Worm (Caenorhabditis elegans) whole organism, mixed stage, embryonic: Measurements from ENCODE around the gene C16D9.5.

Experiments
- bed-3 ChIP-seq: fragments of 200-800 bp; sonication (Bioruptor generic); optimal IDR thresholded peaks from 3 replicates; lab custom pipeline; 2018; ENCODE audit warnings: mild to moderate bottlenecking, missing genetic modification characterization, moderate library complexity, missing compliant biosample characterization
- blmp-1 ChIP-seq: fragments of 150-350 bp; optimal IDR thresholded peaks from 2 replicates; lab custom pipeline; 2014; ENCODE audit warnings: missing biosample characterization, missing genetic modification characterization
- ceh-39 ChIP-seq: fragments of 150-350 bp; optimal IDR thresholded peaks from 2 replicates; lab custom pipeline; 2014; ENCODE audit warnings: missing biosample characterization, missing genetic modification characterization
- ceh-43 ChIP-seq: fragments of 200-800 bp; sonication (Bioruptor generic); optimal IDR thresholded peaks from 2 replicates; lab custom pipeline; 2018; ENCODE audit warnings: mild to moderate bottlenecking, missing genetic modification characterization, moderate library complexity, missing compliant biosample characterization
- ceh-83 ChIP-seq: fragments of 200-800 bp; sonication (Bioruptor generic); optimal IDR thresholded peaks from 2 replicates; lab custom pipeline; 2018; ENCODE audit warnings: mild to moderate bottlenecking, missing genetic modification characterization, missing compliant biosample characterization
- ces-1 ChIP-seq: fragments of 150-350 bp; optimal IDR thresholded peaks from 2 replicates; lab custom pipeline; 2014; ENCODE audit warnings: missing biosample characterization, missing genetic modification reagents, missing genetic modification characterization
- cnd-1 ChIP-seq: fragments of 200-800 bp; sonication (Bioruptor generic); optimal IDR thresholded peaks from 2 replicates; lab custom pipeline; 2018; ENCODE audit warnings: mild to moderate bottlenecking, missing genetic modification characterization, missing compliant biosample characterization
- drap-1 ChIP-seq: fragments of 200-800 bp; sonication (Bioruptor generic); optimal IDR thresholded peaks from 3 replicates; lab custom pipeline; 2018; ENCODE audit warnings: mild to moderate bottlenecking, missing genetic modification characterization, missing compliant biosample characterization
- elt-1 ChIP-seq: sonication (generic microtip); optimal IDR thresholded peaks from 2 replicates; lab custom pipeline; 2017; ENCODE audit warnings: missing genetic modification characterization, mild to moderate bottlenecking, missing compliant biosample characterization, antibody characterized with exemption, moderate library complexity, borderline replicate concordance; ENCODE audit not compliant: insufficient read depth
- flh-1 ChIP-seq: fragments of 200-800 bp; sonication (Bioruptor generic); optimal IDR thresholded peaks from 2 replicates; lab custom pipeline; 2018; ENCODE audit warnings: mild to moderate bottlenecking, missing genetic modification characterization, moderate library complexity, missing compliant biosample characterization
- hlh-1 ChIP-seq: fragments of 150-350 bp; optimal IDR thresholded peaks from 2 replicates; lab custom pipeline; 2014; ENCODE audit warnings: missing biosample characterization, missing genetic modification reagents, missing genetic modification characterization
- lin-13 ChIP-seq: fragments of 150-350 bp; optimal IDR thresholded peaks from 2 replicates; lab custom pipeline; 2014; ENCODE audit warnings: missing biosample characterization, missing genetic modification characterization
- lin-32 ChIP-seq: fragments of 200-800 bp; sonication (Bioruptor generic); optimal IDR thresholded peaks from 2 replicates; lab custom pipeline; 2018; ENCODE audit warnings: mild to moderate bottlenecking, missing genetic modification characterization, missing compliant biosample characterization
- lsy-2 ChIP-seq: fragments of 150-350 bp; optimal IDR thresholded peaks from 2 replicates; lab custom pipeline; 2014; ENCODE audit warnings: missing biosample characterization, missing genetic modification characterization
- mab-5 ChIP-seq: fragments of 150-350 bp; optimal IDR thresholded peaks from 2 replicates; lab custom pipeline; 2014; ENCODE audit warnings: missing biosample characterization, missing genetic modification characterization
- mls-2 ChIP-seq: sonication (generic microtip); optimal IDR thresholded peaks from 2 replicates; lab custom pipeline; 2016; ENCODE audit warnings: mild to moderate bottlenecking, missing genetic modification characterization, moderate library complexity, missing compliant biosample characterization
- nhr-12 ChIP-seq: fragments of 150-350 bp; optimal IDR thresholded peaks from 2 replicates; lab custom pipeline; 2014; ENCODE audit warnings: missing biosample characterization, missing genetic modification characterization
- nhr-2 ChIP-seq: fragments of 150-350 bp; optimal IDR thresholded peaks from 2 replicates; lab custom pipeline; 2014; ENCODE audit warnings: missing biosample characterization, missing genetic modification characterization
- nhr-237 ChIP-seq: fragments of 150-350 bp; optimal IDR thresholded peaks from 2 replicates; lab custom pipeline; 2014; ENCODE audit warnings: missing biosample characterization, missing genetic modification characterization
- nhr-28 ChIP-seq: fragments of 150-350 bp; optimal IDR thresholded peaks from 2 replicates; lab custom pipeline; 2014; ENCODE audit warnings: missing biosample characterization, missing genetic modification characterization
- pha-4 ChIP-seq: fragments of 150-350 bp; optimal IDR thresholded peaks from 2 replicates; lab custom pipeline; 2018; ENCODE audit warnings: missing biosample characterization, missing genetic modification reagents, missing genetic modification characterization
- sem-2 ChIP-seq: fragments of 200-800 bp; sonication (Bioruptor generic); optimal IDR thresholded peaks from 2 replicates; lab custom pipeline; 2018; ENCODE audit warnings: mild to moderate bottlenecking, missing genetic modification characterization, missing compliant biosample characterization
- snpc-4 ChIP-seq: fragments of 150-350 bp; optimal IDR thresholded peaks from 2 replicates; lab custom pipeline; 2014; ENCODE audit warnings: missing biosample characterization, missing genetic modification characterization
- sptf-1 ChIP-seq: sonication (generic microtip); optimal IDR thresholded peaks from 2 replicates; lab custom pipeline; 2017; ENCODE audit warnings: mild to moderate bottlenecking, missing genetic modification characterization, moderate library complexity, missing compliant biosample characterization
- tbx-8 ChIP-seq: fragments of 200-800 bp; sonication (Bioruptor generic); optimal IDR thresholded peaks from 2 replicates; lab custom pipeline; 2018; ENCODE audit warnings: mild to moderate bottlenecking, missing genetic modification characterization, moderate library complexity, missing compliant biosample characterization
- unc-120 ChIP-seq: sonication (generic microtip); optimal IDR thresholded peaks from 2 replicates; lab custom pipeline; 2017; ENCODE audit warnings: missing genetic modification characterization, missing compliant biosample characterization; ENCODE audit not compliant: poor library complexity, severe bottlenecking
- unc-39 ChIP-seq: fragments of 150-350 bp; optimal IDR thresholded peaks from 2 replicates; lab custom pipeline; 2014; ENCODE audit warnings: missing biosample characterization, missing genetic modification characterization
- unc-62 ChIP-seq: fragments of 150-350 bp; optimal IDR thresholded peaks from 2 replicates; lab custom pipeline; 2014; ENCODE audit warnings: missing biosample characterization, missing genetic modification reagents, missing genetic modification characterization
- zip-8 ChIP-seq: fragments of 150-350 bp; optimal IDR thresholded peaks from 2 replicates; lab custom pipeline; 2014; ENCODE audit warnings: missing biosample characterization, missing genetic modification characterization
- ztf-11 ChIP-seq: fragments of 150-350 bp; optimal IDR thresholded peaks from 2 replicates; lab custom pipeline; 2014; ENCODE audit warnings: missing biosample characterization, missing genetic modification characterization

C16D9.5 gene

ce11 chrV:8269878-8270277, 24.5 kb upstream of the C16D9.5 start:
- TF ChIP-seq mab-5 (tag; lab: Kevin White, UChicago): no peak
- no peak for TF ChIP-seq ceh-39 (tag; lab: Kevin White, UChicago)
- TF ChIP-seq blmp-1 (tag; lab: Kevin White, UChicago): no peak
- no peak for TF ChIP-seq sem-2 (GFP tag; lab: Kevin White, UChicago)
- TF ChIP-seq, all 35 proteins: peak for 0

DNA sequence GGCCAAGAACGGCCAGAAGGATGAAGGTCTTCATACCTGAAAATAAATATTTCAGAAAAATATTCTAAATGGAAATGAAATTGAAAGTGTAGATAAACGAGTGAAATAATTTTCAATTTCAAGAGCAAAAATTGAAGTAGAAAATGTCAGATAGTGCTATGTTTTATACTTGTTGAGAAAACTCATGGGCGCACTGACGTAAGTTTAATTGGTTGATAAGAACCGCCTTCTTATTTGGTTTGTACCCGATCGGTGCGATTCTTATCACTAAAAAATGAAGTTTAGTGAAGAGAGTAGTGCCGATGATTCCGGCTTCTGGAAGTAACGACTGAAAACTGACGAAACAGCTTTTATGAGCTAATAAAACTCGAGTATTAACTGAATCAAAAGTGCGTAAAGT, 23.5 kb upstream of the C16D9.5 start, which contains the start of the genes asp-6 and asp-12:
Gene asp-6 (minus strand): TSS at position 36 of the 400 bp plus-strand sequence.
Gene asp-12 (plus strand): TSS at position 309 of the 400 bp plus-strand sequence.
- TF ChIP-seq elt-1 (tag; lab: Kevin White, UChicago) (no peak), nhr-2 (tag; lab: Kevin White, UChicago) (no peak), unc-39 (no peak), ceh-83 (GFP tag; lab: Kevin White, UChicago) (no peak), mab-5 (tag; lab: Kevin White, UChicago) (no peak), ces-1 (GFP tag; lab: Kevin White, UChicago) (no peak), flh-1 (GFP tag; lab: Kevin White, UChicago) (no peak), mls-2 (no peak)

- TF ChIP-seq pha-4 (tag; lab: Kevin White, UChicago) (no peak), elt-1 (tag; lab: Kevin White, UChicago) (no peak), ces-1 (GFP tag; lab: Kevin White, UChicago) (no peak), nhr-28 (tag; lab: Kevin White, UChicago) (no peak), ceh-83 (GFP tag; lab: Kevin White, UChicago) (no peak), unc-39 (no peak), ceh-43 (no peak), snpc-4 (tag; lab: Kevin White, UChicago) (no peak), bed-3 (GFP tag; lab: Kevin White, UChicago) (no peak), nhr-12 (tag; lab: Kevin White, UChicago) (no peak), mab-5 (tag; lab: Kevin White, UChicago) (no peak), sem-2 (GFP tag; lab: Kevin White, UChicago) (no peak), ztf-11 (tag; lab: Kevin White, UChicago) (no peak)
Measured at ce11 chrV:8267275-8267674, 21.9 kb upstream of the C16D9.5 start.

DNA sequence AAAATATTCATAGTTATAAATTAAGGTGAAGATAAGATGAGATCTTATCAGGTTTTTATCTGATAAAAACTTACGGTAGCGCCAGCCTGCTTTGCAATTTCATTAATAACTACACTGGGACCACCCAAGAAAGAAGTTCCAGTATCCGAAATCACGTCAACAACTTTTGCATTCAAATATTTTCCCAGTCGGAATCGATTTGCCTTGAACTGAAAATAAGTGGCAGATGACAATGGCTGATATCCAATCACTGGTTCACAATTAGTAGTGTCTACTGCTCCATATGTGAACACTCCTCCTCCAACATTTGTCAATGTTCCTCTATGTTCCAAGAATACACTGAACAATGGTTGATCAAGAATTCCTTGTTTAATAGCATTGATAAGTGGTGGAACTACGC, 20.9 kb upstream of the C16D9.5 start, which contains the start of gene F21F8.5:
Gene F21F8.5 (minus strand): TSS at position 101 of the 400 bp plus-strand sequence.
- TF ChIP-seq elt-1 (tag; lab: Kevin White, UChicago): no peak
- no peak for TF ChIP-seq mls-2
- no peak for TF ChIP-seq blmp-1 (tag; lab: Kevin White, UChicago)
- TF ChIP-seq ceh-43: no peak
- TF ChIP-seq unc-120 (tag; lab: Kevin White, UChicago): no peak
- no peak for TF ChIP-seq bed-3 (GFP tag; lab: Kevin White, UChicago)
- TF ChIP-seq nhr-12 (tag; lab: Kevin White, UChicago): no peak
- no peak for TF ChIP-seq drap-1 (GFP tag; lab: Kevin White, UChicago)
- no peak for TF ChIP-seq cnd-1
- TF ChIP-seq nhr-2 (tag; lab: Kevin White, UChicago): no peak
- no peak for TF ChIP-seq hlh-1 (tag; lab: Kevin White, UChicago)
- TF ChIP-seq mab-5 (tag; lab: Kevin White, UChicago): no peak
- TF ChIP-seq nhr-237: no peak
- no peak for TF ChIP-seq sptf-1
- no peak for TF ChIP-seq ceh-83 (GFP tag; lab: Kevin White, UChicago)
- TF ChIP-seq lsy-2 (tag; lab: Kevin White, UChicago): no peak
- TF ChIP-seq ztf-11 (tag; lab: Kevin White, UChicago): no peak
- no peak for TF ChIP-seq ces-1 (GFP tag; lab: Kevin White, UChicago)
- no peak for TF ChIP-seq tbx-8
- TF ChIP-seq, all 35 proteins: peak for 0

DNA sequence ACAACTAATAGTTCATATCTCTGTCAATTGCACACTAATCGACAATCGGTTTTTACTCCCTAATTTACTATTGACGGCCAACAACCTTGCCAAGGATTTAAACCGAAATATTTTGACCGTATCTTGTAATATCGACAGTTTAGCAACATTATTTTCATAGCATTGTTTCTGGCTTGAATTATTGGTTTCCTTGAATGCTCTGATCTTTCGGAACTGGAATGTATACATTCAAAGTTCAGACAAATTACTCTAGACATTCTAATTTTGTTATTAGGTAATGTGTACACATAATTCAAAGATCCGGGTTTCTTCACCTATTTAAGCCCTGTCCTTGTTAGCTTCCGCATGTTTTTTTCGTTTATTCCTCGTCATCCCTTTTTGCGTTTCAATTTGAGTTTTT, 18.6 kb upstream of the C16D9.5 start, which contains the start of gene C16D9.9:
Gene C16D9.9 (plus strand): TSS at position 301 of the 400 bp plus-strand sequence.
- TF ChIP-seq lin-32 (GFP tag; lab: Kevin White, UChicago): no peak
- TF ChIP-seq tbx-8: no peak
- no peak for TF ChIP-seq elt-1 (tag; lab: Kevin White, UChicago)
- no peak for TF ChIP-seq unc-120 (tag; lab: Kevin White, UChicago)
- TF ChIP-seq ceh-39 (tag; lab: Kevin White, UChicago): no peak
- no peak for TF ChIP-seq unc-62 (GFP tag; lab: Kevin White, UChicago)
- TF ChIP-seq flh-1 (GFP tag; lab: Kevin White, UChicago): no peak
- no peak for TF ChIP-seq ceh-43
- no peak for TF ChIP-seq blmp-1 (tag; lab: Kevin White, UChicago)
- no peak for TF ChIP-seq ceh-83 (GFP tag; lab: Kevin White, UChicago)
- no peak for TF ChIP-seq zip-8
- no peak for TF ChIP-seq lin-13 (tag; lab: Kevin White, UChicago)
- TF ChIP-seq mab-5 (tag; lab: Kevin White, UChicago): no peak
- TF ChIP-seq hlh-1 (tag; lab: Kevin White, UChicago): no peak
- TF ChIP-seq cnd-1: no peak
- TF ChIP-seq, all 35 proteins: peak for 0
